Fruit fly (Drosophila melanogaster) whole organism, embryonic: Measurements from ENCODE around the gene CG5910.
A peak's percentile ranks its signal among the peaks of the same experiment; 100 is the strongest.

Experiments used
- ATbp ChIP-seq: fragments of 200-800 bp; sonication (Bioruptor generic); optimal IDR thresholded peaks from 2 replicates; lab custom pipeline; 2017; ENCODE audit warnings: missing biosample characterization, mild to moderate bottlenecking, missing genetic modification characterization, missing genetic modification reagents
- Atf-2 ChIP-seq: fragments of 200-800 bp; sonication (Bioruptor generic); optimal IDR thresholded peaks from 2 replicates; lab custom pipeline; 2016; ENCODE audit warnings: missing biosample characterization, missing genetic modification characterization
- Bgb ChIP-seq: fragments of 200-800 bp; sonication (Bioruptor generic); IDR thresholded peaks from 2 replicates; pipeline ENCODE4 v1.3.6; 2022; ENCODE audit warnings: missing biosample characterization, missing genetic modification characterization; ENCODE audit not compliant: partially characterized antibody
- CG1024 ChIP-seq: fragments of 200-800 bp; sonication (Bioruptor generic); IDR thresholded peaks from 2 replicates; pipeline ENCODE4 v1.3.6; 2022; ENCODE audit warnings: missing biosample characterization, missing genetic modification characterization
- CG11398 ChIP-seq: fragments of 200-800 bp; sonication (Bioruptor generic); optimal IDR thresholded peaks from 2 replicates; lab custom pipeline; 2016; ENCODE audit warnings: missing biosample characterization, missing genetic modification characterization
- CG12769 ChIP-seq: fragments of 200-800 bp; sonication (Bioruptor generic); optimal IDR thresholded peaks from 2 replicates; lab custom pipeline; 2019; ENCODE audit warnings: missing biosample characterization, mild to moderate bottlenecking, missing genetic modification characterization, moderate library complexity
- CG13775 ChIP-seq: fragments of 200-800 bp; sonication (Bioruptor generic); optimal IDR thresholded peaks from 3 replicates; lab custom pipeline; 2017; ENCODE audit warnings: missing biosample characterization, mild to moderate bottlenecking, missing genetic modification characterization
- CG15601 ChIP-seq: fragments of 200-800 bp; sonication (Bioruptor generic); optimal IDR thresholded peaks from 3 replicates; lab custom pipeline; 2019; ENCODE audit warnings: missing biosample characterization, mild to moderate bottlenecking, missing genetic modification characterization, moderate library complexity
- CG16815 ChIP-seq: fragments of 200-800 bp; sonication (Bioruptor generic); optimal IDR thresholded peaks from 3 replicates; lab custom pipeline; 2017; ENCODE audit warnings: missing biosample characterization, mild to moderate bottlenecking, missing genetic modification characterization
- CG3163 ChIP-seq: fragments of 200-800 bp; sonication (Bioruptor generic); optimal IDR thresholded peaks from 3 replicates; lab custom pipeline; 2016; ENCODE audit warnings: missing biosample characterization, missing genetic modification characterization
- CG4328 ChIP-seq: fragments of 200-800 bp; sonication (Bioruptor generic); optimal IDR thresholded peaks from 3 replicates; lab custom pipeline; 2017; ENCODE audit warnings: missing biosample characterization, missing genetic modification reagents, missing genetic modification characterization
- CG4424 ChIP-seq: fragments of 200-800 bp; sonication (Bioruptor generic); optimal IDR thresholded peaks from 3 replicates; lab custom pipeline; 2016; ENCODE audit warnings: missing biosample characterization, missing genetic modification characterization
- CG4854 ChIP-seq: fragments of 200-800 bp; sonication (Bioruptor generic); optimal IDR thresholded peaks from 2 replicates; lab custom pipeline; 2016; ENCODE audit warnings: missing biosample characterization, missing genetic modification characterization, inconsistent platforms
- CG8290 ChIP-seq, 3 experiments: fragments of 200-800 bp; sonication (Bioruptor generic); optimal IDR thresholded peaks; 2 replicates each; lab custom pipeline; 2016 to 2019; ENCODE audit warnings: missing biosample characterization in 3 of 3, missing genetic modification characterization in 3 of 3, mild to moderate bottlenecking in 2 of 3, moderate library complexity in 1 of 3
- CG9609 ChIP-seq: fragments of 200-800 bp; sonication (Bioruptor generic); optimal IDR thresholded peaks from 3 replicates; lab custom pipeline; 2016; ENCODE audit warnings: missing biosample characterization, missing genetic modification characterization
- CG9797 ChIP-seq: fragments of 200-800 bp; sonication (Bioruptor generic); optimal IDR thresholded peaks from 3 replicates; lab custom pipeline; 2018; ENCODE audit warnings: missing biosample characterization, mild to moderate bottlenecking, missing genetic modification characterization
- Dip2 ChIP-seq: fragments of 200-800 bp; sonication (Bioruptor generic); IDR thresholded peaks from 2 replicates; pipeline ENCODE4 v1.3.6; 2022; ENCODE audit warnings: missing biosample characterization, missing genetic modification characterization
- Dp ChIP-seq: fragments of 200-800 bp; sonication (Bioruptor generic); optimal IDR thresholded peaks from 2 replicates; lab custom pipeline; 2018; ENCODE audit warnings: missing biosample characterization, mild to moderate bottlenecking, missing genetic modification characterization, moderate library complexity
- HLHmδ ChIP-seq: fragments of 200-800 bp; sonication (Bioruptor generic); optimal IDR thresholded peaks from 2 replicates; lab custom pipeline; 2018; ENCODE audit warnings: missing biosample characterization, mild to moderate bottlenecking, missing genetic modification characterization, moderate library complexity
- Hr3 ChIP-seq: fragments of 200-800 bp; sonication (Bioruptor generic); optimal IDR thresholded peaks from 3 replicates; lab custom pipeline; 2016; ENCODE audit warnings: missing biosample characterization, missing genetic modification characterization
- Hr78 ChIP-seq, 2 experiments: fragments of 200-800 bp in 1 of 2; fragments of >200 bp in 1 of 2; sonication (Bioruptor generic) in 1 of 2; optimal IDR thresholded peaks; 2 replicates each; lab custom pipeline; 2017 to 2019; ENCODE audit warnings: missing biosample characterization in 2 of 2, missing genetic modification characterization in 2 of 2, mild to moderate bottlenecking in 1 of 2, moderate library complexity in 1 of 2
- Lpt ChIP-seq: fragments of >200 bp; optimal IDR thresholded peaks from 2 replicates; lab custom pipeline; 2018; ENCODE audit warnings: missing biosample characterization, missing genetic modification characterization
- MTF-1 ChIP-seq: fragments of 200-800 bp; sonication (Bioruptor generic); optimal IDR thresholded peaks from 2 replicates; lab custom pipeline; 2018; ENCODE audit warnings: missing biosample characterization, mild to moderate bottlenecking, missing genetic modification characterization, borderline replicate concordance
- Mes4 ChIP-seq: fragments of 200-800 bp; sonication (Bioruptor generic); optimal IDR thresholded peaks from 2 replicates; lab custom pipeline; 2016; ENCODE audit warnings: missing biosample characterization, missing genetic modification characterization
- Mrtf ChIP-seq: fragments of 200-800 bp; sonication (Bioruptor generic); IDR thresholded peaks from 3 replicates; pipeline ENCODE4 v1.3.6; 2022; ENCODE audit warnings: missing biosample characterization, missing genetic modification characterization
- NC2β ChIP-seq: fragments of 200-800 bp; sonication (Bioruptor generic); optimal IDR thresholded peaks from 2 replicates; lab custom pipeline; 2016; ENCODE audit warnings: missing biosample characterization, missing genetic modification characterization
- NFAT ChIP-seq: fragments of 200-800 bp; sonication (Bioruptor generic); IDR thresholded peaks from 2 replicates; pipeline ENCODE4 v1.3.6; 2022; ENCODE audit warnings: missing biosample characterization, missing genetic modification characterization
- Neu2 ChIP-seq: fragments of 200-800 bp; sonication (Bioruptor generic); optimal IDR thresholded peaks from 3 replicates; lab custom pipeline; 2016; ENCODE audit warnings: missing biosample characterization, missing genetic modification characterization, borderline replicate concordance
- Oli ChIP-seq: fragments of 200-800 bp; sonication (Bioruptor generic); optimal IDR thresholded peaks from 2 replicates; lab custom pipeline; 2018; ENCODE audit warnings: missing biosample characterization, mild to moderate bottlenecking, missing genetic modification characterization, moderate library complexity
- PHDP ChIP-seq: fragments of 200-800 bp; sonication (Bioruptor generic); optimal IDR thresholded peaks from 3 replicates; lab custom pipeline; 2018; ENCODE audit warnings: missing biosample characterization, mild to moderate bottlenecking, missing genetic modification characterization, moderate library complexity
- Rfx ChIP-seq: fragments of 200-800 bp; sonication (Bioruptor generic); IDR thresholded peaks from 2 replicates; pipeline ENCODE4 v1.3.6; 2022; ENCODE audit warnings: missing biosample characterization, missing genetic modification characterization
- Side ChIP-seq: fragments of 200-800 bp; sonication (Bioruptor generic); optimal IDR thresholded peaks from 2 replicates; lab custom pipeline; 2016; ENCODE audit warnings: missing biosample characterization, missing genetic modification characterization
- ab ChIP-seq: fragments of 200-800 bp; sonication (Bioruptor generic); optimal IDR thresholded peaks from 2 replicates; lab custom pipeline; 2016; ENCODE audit warnings: missing biosample characterization, missing genetic modification characterization
- bcd ChIP-seq: fragments of 200-800 bp; sonication (Bioruptor generic); optimal IDR thresholded peaks from 2 replicates; lab custom pipeline; 2017; ENCODE audit warnings: missing biosample characterization, mild to moderate bottlenecking, missing genetic modification characterization
- btn ChIP-seq: fragments of 200-800 bp; sonication (Bioruptor generic); optimal IDR thresholded peaks from 2 replicates; lab custom pipeline; 2016; ENCODE audit warnings: missing biosample characterization, missing genetic modification characterization
- cad ChIP-seq: fragments of >200 bp; optimal IDR thresholded peaks from 2 replicates; lab custom pipeline; 2017; ENCODE audit warnings: missing biosample characterization, missing genetic modification characterization
- exex ChIP-seq: fragments of 200-800 bp; sonication (Bioruptor generic); optimal IDR thresholded peaks from 4 replicates; lab custom pipeline; 2018; ENCODE audit warnings: missing biosample characterization, mild to moderate bottlenecking, missing genetic modification characterization, moderate library complexity
- gt ChIP-seq: fragments of 200-800 bp; sonication (Bioruptor generic); IDR thresholded peaks from 2 replicates; pipeline ENCODE4 v1.3.6; 2022; ENCODE audit warnings: missing biosample characterization, missing genetic modification characterization
- hb ChIP-seq: fragments of 200-800 bp; sonication (Bioruptor generic); IDR thresholded peaks from 3 replicates; pipeline ENCODE4 v1.3.6; 2022; ENCODE audit warnings: missing biosample characterization, missing genetic modification characterization; ENCODE audit not compliant: partially characterized antibody
- ind ChIP-seq: fragments of 200-800 bp; sonication (Bioruptor generic); optimal IDR thresholded peaks from 3 replicates; lab custom pipeline; 2016; ENCODE audit warnings: missing biosample characterization, missing genetic modification characterization
- lbe ChIP-seq: fragments of 200-800 bp; sonication (Bioruptor generic); optimal IDR thresholded peaks from 2 replicates; lab custom pipeline; 2016; ENCODE audit warnings: missing biosample characterization, mild to moderate bottlenecking, missing genetic modification characterization
- maf-S ChIP-seq: fragments of 200-800 bp; sonication (Bioruptor generic); optimal IDR thresholded peaks from 2 replicates; lab custom pipeline; 2016; ENCODE audit warnings: missing biosample characterization, missing genetic modification characterization
- nau ChIP-seq: fragments of 200-800 bp; sonication (Bioruptor generic); optimal IDR thresholded peaks from 3 replicates; lab custom pipeline; 2017; ENCODE audit warnings: missing biosample characterization, mild to moderate bottlenecking, missing genetic modification characterization, missing genetic modification reagents
- org-1 ChIP-seq: fragments of 200-800 bp; sonication (Bioruptor generic); optimal IDR thresholded peaks from 2 replicates; lab custom pipeline; 2017; ENCODE audit warnings: missing biosample characterization, missing genetic modification characterization
- row ChIP-seq: fragments of 200-800 bp; sonication (Bioruptor generic); IDR thresholded peaks from 3 replicates; pipeline ENCODE4 v1.3.6; 2022; ENCODE audit warnings: missing biosample characterization, missing genetic modification characterization
- slp2 ChIP-seq: fragments of 200-800 bp; sonication (Bioruptor generic); optimal IDR thresholded peaks from 2 replicates; lab custom pipeline; 2016; ENCODE audit warnings: missing biosample characterization, missing genetic modification characterization
- tup ChIP-seq: fragments of 200-800 bp; sonication (Bioruptor generic); optimal IDR thresholded peaks from 2 replicates; lab custom pipeline; 2016; ENCODE audit warnings: missing biosample characterization, mild to moderate bottlenecking, missing genetic modification characterization, moderate library complexity
- twi ChIP-seq: fragments of 200-800 bp; optimal IDR thresholded peaks from 2 replicates; lab custom pipeline; 2019; ENCODE audit warnings: missing biosample characterization, mild to moderate bottlenecking, missing genetic modification characterization, moderate library complexity
- wor ChIP-seq: fragments of 200-800 bp; sonication (Bioruptor generic); IDR thresholded peaks from 2 replicates; pipeline ENCODE4 v1.3.6; 2022; ENCODE audit warnings: missing biosample characterization, missing genetic modification characterization
- zfh2 ChIP-seq: fragments of 200-800 bp; sonication (Bioruptor generic); optimal IDR thresholded peaks from 2 replicates; lab custom pipeline; 2016; ENCODE audit warnings: missing biosample characterization, missing genetic modification characterization

Gene CG5910

DNA sequence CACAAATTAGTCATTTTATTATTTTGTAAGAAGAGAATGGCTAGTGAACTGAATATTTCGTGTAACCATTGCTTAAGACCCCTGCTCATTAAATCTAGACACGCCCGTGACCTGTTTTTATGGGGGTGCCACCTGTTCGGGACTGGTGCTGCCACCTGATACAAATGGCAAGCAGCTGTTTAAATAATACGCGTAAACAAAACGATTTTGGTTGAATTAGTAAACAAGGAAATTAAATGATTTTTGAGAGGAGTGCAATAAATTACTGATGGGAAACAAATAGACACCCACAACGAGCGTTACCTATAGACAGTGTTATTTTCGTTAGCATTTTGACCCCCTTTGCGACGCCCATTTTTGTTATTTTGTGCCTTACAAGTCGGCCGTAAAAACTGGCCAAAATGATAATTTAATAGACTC, 32.6 kb downstream of the CG5910 start (continued):
- TF ChIP-seq Dip2 (GFP tag; lab: Robert Waterston, UW): no peak
- TF ChIP-seq MTF-1 (GFP tag; lab: Kevin White, UChicago): peak; percentile 81
- TF ChIP-seq zfh2 (GFP tag; lab: Kevin White, UChicago): peak; percentile 90
- no peak for TF ChIP-seq CG1024 (GFP tag; lab: Robert Waterston, UW)
- peak; percentile 90 for TF ChIP-seq CG12769 (tag; lab: Kevin White, UChicago)
- no peak for TF ChIP-seq row (GFP tag; lab: Robert Waterston, UW)
- TF ChIP-seq CG4328 (GFP tag; lab: Kevin White, UChicago): peak; percentile 78
- peak; percentile 78 for TF ChIP-seq maf-S (GFP tag; lab: Kevin White, UChicago)
- TF ChIP-seq Mrtf (GFP tag; lab: Robert Waterston, UW): no peak
- TF ChIP-seq Neu2 (GFP tag; lab: Kevin White, UChicago): no peak
- peak; percentile 87 for TF ChIP-seq tup (GFP tag; lab: Kevin White, UChicago)
- TF ChIP-seq wor (GFP tag; lab: Robert Waterston, UW): no peak
- peak; percentile 90 for TF ChIP-seq Hr3 (GFP tag; lab: Kevin White, UChicago)
- no peak for TF ChIP-seq Bgb
- peak; percentile 66 for TF ChIP-seq Oli (tag; lab: Kevin White, UChicago)
- peak; percentile 71 for TF ChIP-seq twi (tag; lab: Kevin White, UChicago)
- TF ChIP-seq CG4854 (GFP tag; lab: Kevin White, UChicago): peak; percentile 80
- no peak for TF ChIP-seq cad (GFP tag; lab: Kevin White, UChicago)
- TF ChIP-seq CG11398 (GFP tag; lab: Kevin White, UChicago): peak; percentile 78
- TF ChIP-seq btn (GFP tag; lab: Kevin White, UChicago): peak; percentile 19
- peak; percentile 82 for TF ChIP-seq CG13775 (GFP tag; lab: Kevin White, UChicago)
- TF ChIP-seq Atf-2 (GFP tag; lab: Kevin White, UChicago): peak; percentile 74
- TF ChIP-seq exex (tag; lab: Kevin White, UChicago): peak; percentile 64
- peak; percentile 89 for TF ChIP-seq bcd
- peak; percentile 67 for TF ChIP-seq Mes4
- TF ChIP-seq CG8290 (GFP tag; optimal IDR thresholded peaks at IDR 0.05; lab: Kevin White, UChicago): peak; percentile 63
- peak; percentile 40 to 95 for TF ChIP-seq CG8290 (tag; optimal IDR thresholded peaks at IDR 0.05; lab: Kevin White, UChicago)
- TF ChIP-seq ind (GFP tag; lab: Kevin White, UChicago): peak; percentile 93
- TF ChIP-seq NFAT: no peak
- no peak for TF ChIP-seq Lpt (GFP tag; lab: Kevin White, UChicago)
- TF ChIP-seq hb (GFP tag; lab: Robert Waterston, UW): no peak
- peak; percentile 53 for TF ChIP-seq ab (GFP tag; lab: Kevin White, UChicago)
- peak; percentile 73 for TF ChIP-seq slp2 (GFP tag; lab: Kevin White, UChicago)
- TF ChIP-seq CG3163 (GFP tag; lab: Kevin White, UChicago): peak; percentile 67
- TF ChIP-seq NC2β (GFP tag; lab: Kevin White, UChicago): peak; percentile 73
- TF ChIP-seq org-1: peak; percentile 71
- peak; percentile 71 for TF ChIP-seq lbe (GFP tag; lab: Kevin White, UChicago)
- peak; percentile 91 for TF ChIP-seq PHDP
- peak; percentile 72 for TF ChIP-seq CG15601 (tag; lab: Kevin White, UChicago)
- no peak for TF ChIP-seq Rfx
- peak; percentile 49 for TF ChIP-seq Dp (GFP tag; lab: Kevin White, UChicago)
- TF ChIP-seq CG16815: peak; percentile 77
- peak; percentile 45 for TF ChIP-seq HLHmδ (GFP tag; lab: Kevin White, UChicago)
- TF ChIP-seq Side (GFP tag; lab: Kevin White, UChicago): peak; percentile 81
- no peak for TF ChIP-seq gt (GFP tag; lab: Robert Waterston, UW)
- peak; percentile 79 for TF ChIP-seq nau (GFP tag; lab: Kevin White, UChicago)
- peak in 1 of 2 experiments; percentile 69 for TF ChIP-seq Hr78 (GFP tag; optimal IDR thresholded peaks at IDR 0.05; lab: Kevin White, UChicago)
- peak; percentile 84 for TF ChIP-seq CG9609 (GFP tag; lab: Kevin White, UChicago)
- peak; percentile 18 for TF ChIP-seq CG9797 (GFP tag; lab: Kevin White, UChicago)
- peak; percentile 88 for TF ChIP-seq CG4424 (GFP tag; lab: Kevin White, UChicago)
- peak; percentile 82 for TF ChIP-seq ATbp (GFP tag; lab: Kevin White, UChicago)
